Fruit fly (Drosophila melanogaster): ENCODE results near the gene Dus4.

Dus4 gene

DNA sequence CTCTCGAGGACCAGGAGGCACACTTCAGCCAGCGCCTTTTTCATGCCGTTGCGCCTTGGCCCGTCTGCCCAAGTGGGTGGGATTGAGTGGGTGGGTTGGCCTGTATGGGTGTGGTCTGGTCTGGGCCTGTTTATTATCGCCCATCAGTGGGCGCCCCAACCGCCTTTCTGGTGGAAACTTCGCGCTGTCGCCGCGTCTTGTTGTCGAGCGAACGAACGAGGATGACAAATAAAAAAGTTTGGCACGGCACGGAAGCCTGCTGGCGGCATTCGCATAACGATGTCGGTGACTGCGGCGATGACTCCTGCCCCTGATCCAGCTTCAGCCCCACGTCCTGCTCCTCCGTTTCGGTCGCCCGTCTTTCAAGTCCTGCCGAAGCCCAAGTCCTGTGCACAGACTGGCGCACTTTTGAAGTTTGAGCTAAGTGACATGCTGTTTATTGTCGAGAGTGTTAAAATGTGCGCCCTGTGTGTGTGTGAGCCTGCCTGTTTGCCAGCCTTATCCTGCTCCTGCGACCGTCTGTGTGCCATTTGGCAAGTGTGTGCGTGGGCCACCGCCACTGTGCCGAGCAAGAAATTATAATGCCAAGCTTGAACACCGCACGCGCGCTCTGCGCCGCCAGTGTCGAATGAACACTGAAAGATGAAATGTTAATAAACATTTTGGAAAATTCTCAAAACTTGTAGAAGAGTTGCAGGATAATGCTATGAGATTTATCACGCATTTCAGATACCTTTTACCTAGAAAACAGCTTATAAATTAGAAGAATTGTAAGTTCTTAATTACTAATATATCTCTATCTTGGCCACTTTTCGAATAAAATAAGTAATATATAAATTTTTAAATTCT, 48.8 kb upstream of the Dus4 start (continued):
- TF ChIP-seq ewg (GFP tag; optimal IDR thresholded peaks at IDR 0.05) (peak; percentile 64), CG9437 (GFP tag; optimal IDR thresholded peaks at IDR 0.05) (peak; percentile 59), CG2875 (GFP tag; optimal IDR thresholded peaks at IDR 0.05) (peak; percentile 28), chinmo (GFP tag; IDR thresholded peaks at IDR 0.05; ENCODE audit: partially characterized antibody) (0 out of 4 replicates have a peak, but pooled peaks have one; percentile 58), Oli (tag; optimal IDR thresholded peaks at IDR 0.05) (peak; percentile 76), CG8388 (GFP tag; optimal IDR thresholded peaks at IDR 0.05) (peak; percentile 59), MTF-1 (GFP tag; optimal IDR thresholded peaks at IDR 0.05; ENCODE audit: borderline replicate concordance) (no peak), Bteb2 (GFP tag; optimal IDR thresholded peaks at IDR 0.05) (no peak), CG31224 (GFP tag; IDR thresholded peaks at IDR 0.05) (peak; percentile 51; the same call in 1 of the 2 replicates), salm (tag; optimal IDR thresholded peaks at IDR 0.05) (peak; percentile 39), CG34224 (GFP tag; IDR thresholded peaks at IDR 0.05; ENCODE audit: partially characterized antibody) (no peak), CG3281 (GFP tag; optimal IDR thresholded peaks at IDR 0.05) (peak; percentile 87), CG30403 (GFP tag; optimal IDR thresholded peaks at IDR 0.05) (peak; percentile 73), NfI (GFP tag; optimal IDR thresholded peaks at IDR 0.05) (peak; percentile 84), fd3F (GFP tag; optimal IDR thresholded peaks at IDR 0.05) (peak; percentile 65), Eip74EF (GFP tag; optimal IDR thresholded peaks at IDR 0.05) (peak in 1 of 2 experiments; percentile 72), CG6254 (GFP tag; optimal IDR thresholded peaks at IDR 0.05) (peak; percentile 11), CG16815 (GFP tag; optimal IDR thresholded peaks at IDR 0.05) (peak; percentile 52), zfh2 (GFP tag; optimal IDR thresholded peaks at IDR 0.05) (peak; percentile 10), Sox100B (GFP tag; optimal IDR thresholded peaks at IDR 0.05) (peak; percentile 82), CG31441 (GFP tag; IDR thresholded peaks at IDR 0.05) (peak; percentile 84), CG13424 (tag; optimal IDR thresholded peaks at IDR 0.05) (peak; percentile 89), E2f1 (GFP tag; IDR thresholded peaks at IDR 0.05) (peak; percentile 47), CoRest (tag; optimal IDR thresholded peaks at IDR 0.05) (peak; percentile 83), CG6791 (GFP tag; IDR thresholded peaks at IDR 0.05; ENCODE audit: partially characterized antibody) (no peak), H2.0 (GFP tag; IDR thresholded peaks at IDR 0.05) (0 out of 2 replicates have a peak, but pooled peaks have one; percentile 29), Med (GFP tag) (peak; percentile 65), Pdp1 (GFP tag; optimal IDR thresholded peaks at IDR 0.05) (peak; percentile 17 to 22), CG4424 (GFP tag; optimal IDR thresholded peaks at IDR 0.05) (peak; percentile 53), Rx (GFP tag; IDR thresholded peaks at IDR 0.05) (peak; percentile 46; the same call in 1 of the 2 replicates), slbo (GFP tag; IDR thresholded peaks at IDR 0.05) (peak; percentile 58), H15 (GFP tag; IDR thresholded peaks at IDR 0.05) (0 out of 3 replicates have a peak, but pooled peaks have one; percentile 16), CG7556 (GFP tag; optimal IDR thresholded peaks at IDR 0.05) (peak; percentile 94), CG15601 (tag; optimal IDR thresholded peaks at IDR 0.05) (peak; percentile 66), CG17829 (tag; optimal IDR thresholded peaks at IDR 0.05) (peak; percentile 68), CG34376 (GFP tag; optimal IDR thresholded peaks at IDR 0.05) (peak; percentile 75), CG1602 (GFP tag; optimal IDR thresholded peaks at IDR 0.05) (peak; percentile 36), CG17361 (GFP tag; IDR thresholded peaks at IDR 0.05) (peak; percentile 80; the same call in 2 of the 3 replicates), Hand (GFP tag; optimal IDR thresholded peaks at IDR 0.05) (peak; percentile 91), CG32772 (GFP tag; IDR thresholded peaks at IDR 0.05) (0 out of 2 replicates have a peak, but pooled peaks have one; percentile 29), CG7372 (GFP tag; IDR thresholded peaks at IDR 0.05) (0 out of 2 replicates have a peak, but pooled peaks have one; percentile 48), jing (GFP tag; optimal IDR thresholded peaks at IDR 0.05) (peak; percentile 4), CG1603 (tag; optimal IDR thresholded peaks at IDR 0.05) (peak; percentile 9), CG10979 (tag; optimal IDR thresholded peaks at IDR 0.05) (peak; percentile 69), CG2202 (tag; optimal IDR thresholded peaks at IDR 0.05) (no peak), Gug (GFP tag; IDR thresholded peaks at IDR 0.05) (peak; percentile 6; the same call in 1 of the 4 replicates)

Data from whole organism, embryonic.